Fruit fly (Drosophila melanogaster) whole organism, adult: ENCODE measurements around the gene CG11686.

Experiments
- CG12768 ChIP-seq: fragments of 200-800 bp; sonication (Bioruptor generic); optimal IDR thresholded peaks from 2 replicates; lab custom pipeline; 2017; ENCODE audit warnings: missing biosample characterization, missing genetic modification characterization, mild to moderate bottlenecking, moderate library complexity, missing genetic modification reagents
- CG14711 ChIP-seq: fragments of 200-800 bp; sonication (Bioruptor generic); optimal IDR thresholded peaks from 2 replicates; lab custom pipeline; 2018; ENCODE audit warnings: missing biosample characterization, mild to moderate bottlenecking, missing genetic modification characterization, moderate library complexity
- CG5204 ChIP-seq: fragments of 200-800 bp; sonication (Bioruptor generic); optimal IDR thresholded peaks from 2 replicates; lab custom pipeline; 2016; ENCODE audit warnings: missing biosample characterization, missing genetic modification characterization
- CG7101 ChIP-seq: fragments of 200-800 bp; sonication (Bioruptor generic); optimal IDR thresholded peaks from 2 replicates; lab custom pipeline; 2018; ENCODE audit warnings: missing biosample characterization, mild to moderate bottlenecking, missing genetic modification characterization, moderate library complexity
- Clk ChIP-seq: fragments of 200-800 bp; sonication (Bioruptor generic); optimal IDR thresholded peaks from 2 replicates; lab custom pipeline; 2017; ENCODE audit warnings: missing biosample characterization, missing genetic modification characterization
- Crg-1 ChIP-seq: fragments of 200-800 bp; sonication (Bioruptor generic); optimal IDR thresholded peaks from 2 replicates; lab custom pipeline; 2016; ENCODE audit warnings: missing biosample characterization, missing genetic modification characterization
- Hr96 ChIP-seq: fragments of 200-800 bp; sonication (Bioruptor generic); optimal IDR thresholded peaks from 2 replicates; lab custom pipeline; 2016; ENCODE audit warnings: missing biosample characterization, missing genetic modification characterization
- bab1 ChIP-seq: fragments of 200-800 bp; sonication (Bioruptor generic); optimal IDR thresholded peaks from 3 replicates; lab custom pipeline; 2019; ENCODE audit warnings: missing biosample characterization, mild to moderate bottlenecking, missing genetic modification characterization, moderate library complexity
- cic ChIP-seq: fragments of 200-800 bp; sonication (Bioruptor generic); optimal IDR thresholded peaks from 2 replicates; lab custom pipeline; 2017; ENCODE audit warnings: missing biosample characterization, mild to moderate bottlenecking, missing genetic modification characterization, moderate library complexity
- kay ChIP-seq: fragments of 200-800 bp; sonication (Bioruptor generic); peaks from one replicate; lab custom pipeline; 2016; ENCODE audit warnings: missing biosample characterization, missing genetic modification characterization, borderline replicate concordance
- ovo ChIP-seq: fragments of 200-800 bp; sonication (Bioruptor generic); optimal IDR thresholded peaks from 2 replicates; lab custom pipeline; 2016; ENCODE audit warnings: missing biosample characterization, missing genetic modification characterization
- pad ChIP-seq: fragments of 200-800 bp; sonication (Bioruptor generic); optimal IDR thresholded peaks from 3 replicates; lab custom pipeline; 2017; ENCODE audit warnings: missing biosample characterization, missing genetic modification characterization, mild to moderate bottlenecking, moderate library complexity, missing genetic modification reagents

DNA sequence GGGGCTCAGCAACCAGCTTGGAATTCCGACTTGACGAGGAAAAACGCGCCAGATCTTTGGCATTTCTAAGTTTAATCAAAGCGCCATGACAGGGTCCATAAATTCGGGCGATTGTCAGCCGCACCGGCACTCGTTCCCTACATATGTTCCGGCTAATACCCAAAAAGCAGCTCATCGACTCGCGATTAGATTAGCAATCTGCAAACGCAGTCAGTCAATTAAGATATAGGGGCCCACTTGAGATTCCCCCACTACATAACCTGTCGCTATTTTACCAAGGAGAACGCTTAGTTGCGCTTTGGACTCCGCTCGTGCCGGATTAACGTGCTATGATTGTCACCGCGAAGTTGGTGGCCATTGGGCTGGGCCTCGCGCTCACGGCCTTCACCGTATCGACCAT is 34.3 kb downstream of the CG11686 start, which contains the start of gene CG8773:
- TF ChIP-seq Clk = no peak
- no peak for TF ChIP-seq CG7101 (tag; lab: Kevin White, UChicago)
- no peak for TF ChIP-seq cic (GFP tag; lab: Kevin White, UChicago)
- TF ChIP-seq CG5204 (GFP tag; lab: Kevin White, UChicago) = no peak
- no peak for TF ChIP-seq kay (GFP tag; lab: Kevin White, UChicago)
- TF ChIP-seq ovo (GFP tag; lab: Kevin White, UChicago) = no peak
- TF ChIP-seq Crg-1 (GFP tag; lab: Kevin White, UChicago) = no peak
- no peak for TF ChIP-seq pad
- TF ChIP-seq Hr96 (GFP tag; lab: Kevin White, UChicago) = no peak
- TF ChIP-seq CG14711 = no peak
- no peak for TF ChIP-seq bab1 (GFP tag; lab: Kevin White, UChicago)
- TF ChIP-seq CG12768 = no peak
